Worm (Caenorhabditis elegans): ENCODE data around the gene klp-17.

The klp-17 gene

DNA sequence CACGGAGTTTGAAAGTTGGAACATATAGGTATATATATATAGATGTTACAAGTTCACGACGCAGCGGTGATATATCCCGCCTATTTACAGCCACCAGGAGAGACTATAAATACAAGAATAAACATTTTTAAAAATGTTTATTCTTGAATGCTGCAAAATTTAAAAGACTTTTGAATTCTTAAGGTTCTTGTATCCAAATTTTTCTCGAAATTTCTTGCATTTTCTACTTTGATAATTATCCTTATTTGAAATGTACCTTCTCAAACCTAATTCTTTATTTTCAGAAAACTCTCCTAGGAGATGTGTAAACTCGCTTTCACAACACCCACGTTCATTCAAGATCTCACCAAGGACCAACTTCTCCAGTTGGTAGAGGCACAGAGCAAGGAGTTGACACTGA is 35.9 kb downstream of the klp-17 start, which contains the start of gene C05D12.4:
Gene C05D12.4, plus strand, starts transcription at position 301 of the 400 bp plus-strand sequence.
- no peak for TF ChIP-seq mml-1 (tag; optimal IDR thresholded peaks at IDR 0.05)
- TF ChIP-seq mdl-1 (tag; optimal IDR thresholded peaks at IDR 0.05): no peak
- no peak for TF ChIP-seq jun-1 (tag; optimal IDR thresholded peaks at IDR 0.05)
- TF ChIP-seq ztf-11 (tag; optimal IDR thresholded peaks at IDR 0.05): no peak
- TF ChIP-seq nhr-12 (tag; optimal IDR thresholded peaks at IDR 0.05): no peak
- no peak for TF ChIP-seq nhr-43 (tag; optimal IDR thresholded peaks at IDR 0.05; ENCODE audit: poor library complexity, severe bottlenecking)
- no peak for TF ChIP-seq tbx-2 (tag; optimal IDR thresholded peaks at IDR 0.05)
- TF ChIP-seq lsy-12 (tag; optimal IDR thresholded peaks at IDR 0.05): no peak
- no peak for TF ChIP-seq egl-27 (tag; optimal IDR thresholded peaks at IDR 0.05)
- no peak for TF ChIP-seq aly-2 (tag; optimal IDR thresholded peaks at IDR 0.05)
- no peak for TF ChIP-seq nhr-76 (tag; optimal IDR thresholded peaks at IDR 0.05)
- no peak for TF ChIP-seq egl-5 (tag; optimal IDR thresholded peaks at IDR 0.05)
- no peak for TF ChIP-seq nhr-67 (tag; optimal IDR thresholded peaks at IDR 0.05)

DNA sequence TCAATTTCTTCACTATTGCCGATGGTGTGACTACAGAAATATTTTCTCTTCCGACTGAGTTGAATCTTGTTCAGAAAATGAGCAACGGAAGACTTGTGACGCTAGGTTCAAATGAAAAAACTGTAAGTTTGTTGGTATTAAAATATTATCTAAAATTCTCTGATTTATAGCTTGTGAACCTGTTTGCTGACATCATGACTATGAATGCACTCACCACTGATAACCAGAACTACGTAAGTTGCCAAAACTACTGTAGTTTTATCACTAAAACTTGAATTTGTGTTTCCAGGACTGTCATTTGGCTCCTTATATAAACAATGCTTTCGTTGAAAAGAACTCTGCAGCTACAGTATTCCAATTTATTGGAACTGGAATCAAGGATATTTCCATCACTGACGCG is 38.8 kb downstream of the klp-17 start:
- TF ChIP-seq pqm-1 (tag; optimal IDR thresholded peaks at IDR 0.05): peak; percentile 33
- no peak for TF ChIP-seq elt-3 (tag; optimal IDR thresholded peaks at IDR 0.05)
- TF ChIP-seq elt-2 (tag; optimal IDR thresholded peaks at IDR 0.05): peak; percentile 53

DNA sequence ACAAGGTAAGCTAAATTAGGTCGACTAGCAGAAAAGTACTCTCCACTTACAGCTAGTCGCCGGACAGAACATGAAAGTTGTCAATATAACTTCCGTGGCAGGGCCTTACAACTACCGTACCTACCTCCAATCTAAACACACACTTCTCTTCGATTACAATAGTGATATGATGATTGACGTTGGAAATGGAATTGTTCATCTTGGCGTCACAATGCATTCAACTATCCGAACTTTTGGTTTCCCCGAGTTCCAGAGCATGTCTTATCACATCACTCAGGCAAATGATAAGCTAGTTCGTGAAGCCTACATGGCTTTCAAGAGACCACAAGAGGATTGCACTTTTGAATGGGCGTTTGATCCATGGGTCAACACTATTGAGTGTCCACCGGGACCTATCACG is 40.1 kb downstream of the klp-17 start:
- TF ChIP-seq ceh-9 (tag; optimal IDR thresholded peaks at IDR 0.05) (no peak), nhr-11 (tag; optimal IDR thresholded peaks at IDR 0.05) (no peak), elt-2 (tag; optimal IDR thresholded peaks at IDR 0.05) (peak; percentile 56), pqm-1 (tag; optimal IDR thresholded peaks at IDR 0.05) (peak; percentile 1), ceh-28 (tag; optimal IDR thresholded peaks at IDR 0.05) (no peak), unc-39 (tag; optimal IDR thresholded peaks at IDR 0.05) (no peak)

DNA sequence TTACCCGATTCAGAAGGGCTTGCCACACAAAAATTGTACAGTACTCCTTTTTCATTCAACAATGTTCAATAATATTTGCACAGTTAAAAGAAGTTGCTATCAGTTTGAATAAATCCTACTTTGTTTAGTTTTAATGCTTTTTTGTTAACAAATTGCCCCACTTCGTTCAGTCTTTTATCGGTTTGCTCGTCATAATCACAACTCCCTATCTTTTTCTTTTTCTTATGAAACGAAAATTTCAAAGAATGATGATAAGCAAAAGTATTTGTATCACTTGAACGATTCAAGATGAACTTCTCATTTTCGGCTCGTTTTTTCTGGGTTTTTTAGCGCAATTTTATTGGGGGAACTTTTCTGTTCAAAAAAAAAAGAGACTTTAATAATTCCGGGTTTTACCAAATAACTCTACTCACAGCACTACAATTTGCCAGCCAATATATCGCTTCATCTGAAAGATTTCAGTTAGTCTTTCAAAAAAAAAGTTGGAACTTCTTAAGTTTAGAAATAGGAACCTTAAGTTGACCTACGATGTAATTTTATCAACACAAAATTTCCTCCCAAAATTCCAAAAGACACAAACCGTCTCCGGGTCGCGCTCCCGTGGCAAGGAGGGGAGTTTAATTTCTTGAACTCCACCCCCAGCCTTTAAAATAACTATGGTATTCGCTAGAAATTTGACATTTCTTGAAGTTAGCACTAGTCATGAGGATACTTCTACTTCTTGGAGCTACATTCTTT is 42.7 kb downstream of the klp-17 start, which contains the start of gene C05D12.3:
Gene C05D12.3, plus strand, starts transcription at position 688 of the 738 bp plus-strand sequence.
- TF ChIP-seq nhr-11 (tag; optimal IDR thresholded peaks at IDR 0.05) (no peak), nhr-67 (tag; optimal IDR thresholded peaks at IDR 0.05) (no peak), nhr-12 (tag; optimal IDR thresholded peaks at IDR 0.05) (no peak), snpc-4 (tag; optimal IDR thresholded peaks at IDR 0.05) (no peak), lin-39 (tag; optimal IDR thresholded peaks at IDR 0.05) (no peak), nhr-23 (tag; optimal IDR thresholded peaks at IDR 0.05) (no peak), lsy-12 (tag; optimal IDR thresholded peaks at IDR 0.05) (no peak), elt-1 (tag; optimal IDR thresholded peaks at IDR 0.05) (no peak), elt-2 (tag; optimal IDR thresholded peaks at IDR 0.05) (peak; percentile 79), nhr-25 (tag; optimal IDR thresholded peaks at IDR 0.05) (no peak), ceh-82 (tag; optimal IDR thresholded peaks at IDR 0.05) (no peak), unc-39 (tag; optimal IDR thresholded peaks at IDR 0.05) (no peak), ZK546.5 (tag; optimal IDR thresholded peaks at IDR 0.05) (no peak), hmg-11 (tag; optimal IDR thresholded peaks at IDR 0.05) (no peak), nhr-28 (tag; optimal IDR thresholded peaks at IDR 0.05) (no peak), ztf-11 (tag; optimal IDR thresholded peaks at IDR 0.05) (no peak), pqm-1 (tag; optimal IDR thresholded peaks at IDR 0.05) (peak; percentile 45), lin-15B (tag; optimal IDR thresholded peaks at IDR 0.05) (no peak), pha-4 (tag; optimal IDR thresholded peaks at IDR 0.05) (peak; percentile 24)

DNA sequence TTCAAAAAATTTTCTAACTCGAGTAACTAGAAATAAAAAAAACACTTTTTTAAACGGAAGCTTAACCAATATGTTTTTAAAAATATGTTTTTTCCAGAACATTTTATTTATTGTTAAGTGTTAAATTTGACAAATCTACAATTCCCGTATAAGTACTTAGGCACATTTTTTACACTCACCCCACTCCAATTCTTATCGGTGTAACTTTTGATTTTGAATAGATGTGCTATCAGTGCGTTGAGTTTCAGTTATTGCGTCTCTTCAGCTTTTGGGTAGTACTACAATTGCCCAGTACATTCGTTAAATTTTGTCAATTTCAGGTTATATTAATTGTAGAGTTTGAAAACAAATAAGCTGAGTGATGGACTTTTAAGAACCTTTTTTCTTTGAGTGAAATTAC is 43.4 kb downstream of the klp-17 start:
- peak; percentile 51 for TF ChIP-seq pqm-1 (tag; optimal IDR thresholded peaks at IDR 0.05)
- no peak for TF ChIP-seq fkh-2 (tag; optimal IDR thresholded peaks at IDR 0.05)
- peak; percentile 32 for TF ChIP-seq elt-2 (tag; optimal IDR thresholded peaks at IDR 0.05)
- no peak for TF ChIP-seq egl-27 (tag; optimal IDR thresholded peaks at IDR 0.05)
- no peak for TF ChIP-seq elt-1 (tag; optimal IDR thresholded peaks at IDR 0.05)
- no peak for TF ChIP-seq tbx-2 (tag; optimal IDR thresholded peaks at IDR 0.05)
- no peak for TF ChIP-seq ceh-16 (tag; optimal IDR thresholded peaks at IDR 0.05)
- TF ChIP-seq fkh-10 (GFP tag; optimal IDR thresholded peaks at IDR 0.05): no peak
- TF ChIP-seq nhr-12 (tag; optimal IDR thresholded peaks at IDR 0.05): no peak
- TF ChIP-seq hmg-11 (tag; optimal IDR thresholded peaks at IDR 0.05): no peak
- no peak for TF ChIP-seq nhr-237 (tag; optimal IDR thresholded peaks at IDR 0.05)
- TF ChIP-seq mml-1 (tag; optimal IDR thresholded peaks at IDR 0.05): no peak
- no peak for TF ChIP-seq nhr-28 (tag; optimal IDR thresholded peaks at IDR 0.05)

Measured in whole organism, L3 larva.